Fruit fly (Drosophila melanogaster): ENCODE results near the gene ppk16.
A peak's percentile ranks its signal among the peaks of the same experiment; 100 is the strongest.

The ppk16 gene

dm6 chr2L:9779147-9779546 is 4.3 kb upstream of the ppk16 start (continued):
- TF ChIP-seq CG15011 (GFP tag; optimal IDR thresholded peaks at IDR 0.05), result no peak
- no peak for TF ChIP-seq da (GFP tag; optimal IDR thresholded peaks at IDR 0.05)
- TF ChIP-seq HHEX (GFP tag; optimal IDR thresholded peaks at IDR 0.05), result peak; percentile 24
- TF ChIP-seq eyg (GFP tag; optimal IDR thresholded peaks at IDR 0.05), result no peak
- TF ChIP-seq CG16815 (GFP tag; optimal IDR thresholded peaks at IDR 0.05), result peak; percentile 3
- TF ChIP-seq CG12236 (GFP tag; optimal IDR thresholded peaks at IDR 0.05), result no peak
- peak; percentile 48; the same call in 2 of the 3 replicates for TF ChIP-seq row (GFP tag; IDR thresholded peaks at IDR 0.05)
- TF ChIP-seq CG1024 (GFP tag; IDR thresholded peaks at IDR 0.05), result no peak
- TF ChIP-seq CG9437 (GFP tag; optimal IDR thresholded peaks at IDR 0.05), result peak; percentile 2
- peak; percentile 26; the same call in 1 of the 2 replicates for TF ChIP-seq al (GFP tag; IDR thresholded peaks at IDR 0.05)
- no peak for TF ChIP-seq CG12104 (GFP tag; optimal IDR thresholded peaks at IDR 0.05)
- TF ChIP-seq Dref (GFP tag; IDR thresholded peaks at IDR 0.05), result no peak
- no peak for TF ChIP-seq Pdp1 (GFP tag; optimal IDR thresholded peaks at IDR 0.05)
- peak; percentile 8 for TF ChIP-seq tio (GFP tag; optimal IDR thresholded peaks at IDR 0.05)
- TF ChIP-seq rib (GFP tag; IDR thresholded peaks at IDR 0.05), result no peak
- 0 out of 3 replicates have a peak, but pooled peaks have one; percentile 16 for TF ChIP-seq Dbx (GFP tag; IDR thresholded peaks at IDR 0.05)
- TF ChIP-seq Dip3 (GFP tag; optimal IDR thresholded peaks at IDR 0.05), result peak; percentile 54
- TF ChIP-seq CG12659 (GFP tag; optimal IDR thresholded peaks at IDR 0.05), result peak; percentile 44
- no peak for TF ChIP-seq CG10147 (GFP tag; optimal IDR thresholded peaks at IDR 0.05)
- peak; percentile 28 for TF ChIP-seq CG16863 (GFP tag; optimal IDR thresholded peaks at IDR 0.05)
- TF ChIP-seq Mad (GFP tag; optimal IDR thresholded peaks at IDR 0.05), result no peak
- TF ChIP-seq CG2889 (GFP tag; IDR thresholded peaks at IDR 0.05), result no peak
- TF ChIP-seq CG2120 (GFP tag; optimal IDR thresholded peaks at IDR 0.05), result peak; percentile 73
- no peak for TF ChIP-seq bcd (GFP tag; optimal IDR thresholded peaks at IDR 0.05)
- TF ChIP-seq Deaf1 (tag; optimal IDR thresholded peaks at IDR 0.05), result peak; percentile 7
- TF ChIP-seq CG13296 (GFP tag; optimal IDR thresholded peaks at IDR 0.05), result peak; percentile 0
- TF ChIP-seq stc (GFP tag; IDR thresholded peaks at IDR 0.05), result no peak
- TF ChIP-seq dysf (GFP tag; IDR thresholded peaks at IDR 0.05), result peak; percentile 46; the same call in 2 of the 3 replicates
- no peak for TF ChIP-seq Hr51 (GFP tag; optimal IDR thresholded peaks at IDR 0.05)
- TF ChIP-seq HLH4C (GFP tag; IDR thresholded peaks at IDR 0.05; ENCODE audit: partially characterized antibody), result no peak
- peak; percentile 27 for TF ChIP-seq Meics (GFP tag; optimal IDR thresholded peaks at IDR 0.05)
- no peak for TF ChIP-seq CG34376 (GFP tag; optimal IDR thresholded peaks at IDR 0.05)
- TF ChIP-seq Max (GFP tag; optimal IDR thresholded peaks at IDR 0.05), result no peak
- peak; percentile 29 for TF ChIP-seq Hr3 (GFP tag; optimal IDR thresholded peaks at IDR 0.05)
- TF ChIP-seq sens (GFP tag), result peak; percentile 51
- no peak for TF ChIP-seq cato (GFP tag; optimal IDR thresholded peaks at IDR 0.05; ENCODE audit: borderline replicate concordance)
- no peak for TF ChIP-seq CG7357 (GFP tag; IDR thresholded peaks at IDR 0.05)
- no peak for TF ChIP-seq ash1 (GFP tag; optimal IDR thresholded peaks at IDR 0.05)
- TF ChIP-seq bigmax (GFP tag; optimal IDR thresholded peaks at IDR 0.05), result no peak
- TF ChIP-seq CG8924 (tag; optimal IDR thresholded peaks at IDR 0.05), result peak; percentile 25
- TF ChIP-seq gsb-n (tag; optimal IDR thresholded peaks at IDR 0.05), result no peak
- TF ChIP-seq ind (GFP tag; optimal IDR thresholded peaks at IDR 0.05), result no peak
- no peak for TF ChIP-seq crol (GFP tag; IDR thresholded peaks at IDR 0.05)
- no peak for TF ChIP-seq trem (tag; optimal IDR thresholded peaks at IDR 0.05)
- 0 out of 2 replicates have a peak, but pooled peaks have one; percentile 34 for TF ChIP-seq CG11085 (GFP tag; IDR thresholded peaks at IDR 0.05)
- TF ChIP-seq CG13775 (GFP tag; optimal IDR thresholded peaks at IDR 0.05), result peak; percentile 9
- TF ChIP-seq NC2α (GFP tag; optimal IDR thresholded peaks at IDR 0.05), result no peak
- TF ChIP-seq org-1 (GFP tag; optimal IDR thresholded peaks at IDR 0.05), result no peak
- TF ChIP-seq D (optimal IDR thresholded peaks at IDR 0.05), result no peak
- no peak for TF ChIP-seq D (GFP tag; optimal IDR thresholded peaks at IDR 0.05)
- peak; percentile 30 for TF ChIP-seq CG10543 (GFP tag; optimal IDR thresholded peaks at IDR 0.05)
- peak; percentile 57 for TF ChIP-seq CoRest (tag; optimal IDR thresholded peaks at IDR 0.05)
